Worm (Caenorhabditis elegans): ENCODE results near the gene F26C11.1.

Gene F26C11.1

ce11 chrII:9894435-9894834, at the start of gene F26C11.1:
Gene F26C11.1 (plus strand): TSS chrII:9894735.
- TF ChIP-seq Y53G8AR.9 (GFP tag; conservative IDR thresholded peaks at IDR 0.05), result no peak
- no peak for TF ChIP-seq snpc-3.4 (tag; optimal IDR thresholded peaks at IDR 0.05)
- TF ChIP-seq madf-10 (tag; optimal IDR thresholded peaks at IDR 0.05), result no peak
- no peak for TF ChIP-seq bed-2 (GFP tag; IDR thresholded peaks at IDR 0.05)

- TF ChIP-seq unc-130 (GFP tag; optimal IDR thresholded peaks at IDR 0.05) (no peak), zim-3 (tag; optimal IDR thresholded peaks at IDR 0.05) (no peak), ceh-79 (tag; optimal IDR thresholded peaks at IDR 0.05) (no peak), F33H1.4 (GFP tag; IDR thresholded peaks at IDR 0.05) (no peak), F55B11.4 (tag; optimal IDR thresholded peaks at IDR 0.05; ENCODE audit: borderline replicate concordance, insufficient read depth) (no peak), madf-3 (GFP tag; IDR thresholded peaks at IDR 0.05) (no peak), repo-1 (tag; optimal IDR thresholded peaks at IDR 0.05) (no peak), F39B2.1 (GFP tag; IDR thresholded peaks at IDR 0.05) (no peak), F49E8.2 (tag; optimal IDR thresholded peaks at IDR 0.05; ENCODE audit: insufficient read depth) (no peak), F57A8.1 (GFP tag; optimal IDR thresholded peaks at IDR 0.05) (no peak), hmg-1.2 (GFP tag; IDR thresholded peaks at IDR 0.05) (no peak), Y53G8AR.9 (GFP tag; conservative IDR thresholded peaks at IDR 0.05) (no peak), bed-1 (GFP tag; IDR thresholded peaks at IDR 0.05) (no peak), cebp-1 (GFP tag; IDR thresholded peaks at IDR 0.05) (no peak), cebp-1 (tag; optimal IDR thresholded peaks at IDR 0.05) (no peak), gei-17 (GFP tag; optimal IDR thresholded peaks at IDR 0.05) (no peak), ceh-100 (GFP tag; IDR thresholded peaks at IDR 0.05) (no peak), B0035.1 (tag; optimal IDR thresholded peaks at IDR 0.05) (no peak), ceh-40 (GFP tag; IDR thresholded peaks at IDR 0.05) (no peak), F22D6.2 (tag; optimal IDR thresholded peaks at IDR 0.05) (no peak), ceh-91 (GFP tag; IDR thresholded peaks at IDR 0.05) (no peak)
Observed at ce11 chrII:9845239-9845638, 49.3 kb upstream of the F26C11.1 start, which contains the start of gene chil-9. Gene chil-9 (minus strand): TSS chrII:9845339.

ce11 chrII:9849497-9849896, 45.0 kb upstream of the F26C11.1 start, which contains the start of gene old-2:
Gene old-2 (minus strand): TSS chrII:9849597.
- no peak for TF ChIP-seq ztf-28 (GFP tag; IDR thresholded peaks at IDR 0.05)
- no peak for TF ChIP-seq attf-6 (GFP tag; IDR thresholded peaks at IDR 0.05)
- TF ChIP-seq ztf-6 (GFP tag; IDR thresholded peaks at IDR 0.05), result no peak
- no peak for TF ChIP-seq let-607 (tag; optimal IDR thresholded peaks at IDR 0.05)
- no peak for TF ChIP-seq aptf-2 (GFP tag; conservative IDR thresholded peaks at IDR 0.05)

ce11 chrII:9850945-9851344, 43.6 kb upstream of the F26C11.1 start, which contains the start of gene ZK938.10:
Gene ZK938.10 (minus strand): TSS chrII:9851045.
- no peak for TF ChIP-seq snpc-1.3 (tag; optimal IDR thresholded peaks at IDR 0.05; ENCODE audit: insufficient read depth)
- TF ChIP-seq nhr-120 (GFP tag; IDR thresholded peaks at IDR 0.05), result no peak
- no peak for TF ChIP-seq ztf-3 (GFP tag; optimal IDR thresholded peaks at IDR 0.05)
- TF ChIP-seq sptf-2 (GFP tag; optimal IDR thresholded peaks at IDR 0.05), result no peak
- no peak for TF ChIP-seq F49E8.2 (tag; optimal IDR thresholded peaks at IDR 0.05; ENCODE audit: insufficient read depth)
- TF ChIP-seq F52B5.7 (tag; optimal IDR thresholded peaks at IDR 0.05), result no peak
